Worm (Caenorhabditis elegans): Measurements from ENCODE around the gene nhr-149.

ce11 chrV:7321915-7322314, 27.5 kb downstream of the nhr-149 start, which contains the start of gene F10G2.10:
- TF ChIP-seq cog-1 (tag; optimal IDR thresholded peaks at IDR 0.05) (no peak), med-1 (GFP tag; optimal IDR thresholded peaks at IDR 0.05; ENCODE audit: insufficient read depth) (no peak), klf-2 (GFP tag; conservative IDR thresholded peaks at IDR 0.05) (no peak), ztf-23 (GFP tag; IDR thresholded peaks at IDR 0.05) (no peak), ztf-29 (GFP tag; IDR thresholded peaks at IDR 0.05) (no peak), T22C8.4 (GFP tag; IDR thresholded peaks at IDR 0.05) (no peak)

Measured in whole organism, midembryonic.